Fruit fly (Drosophila melanogaster) whole organism, adult: ENCODE data around the gene CG16779.

ENCODE experiments used
- CG11617 ChIP-seq: fragments of 200-800 bp; sonication (Bioruptor generic); optimal IDR thresholded peaks from 2 replicates; lab custom pipeline; 2017; ENCODE audit warnings: mild to moderate bottlenecking, missing biosample characterization, missing genetic modification reagents, missing genetic modification characterization
- CG12768 ChIP-seq: fragments of 200-800 bp; sonication (Bioruptor generic); optimal IDR thresholded peaks from 2 replicates; lab custom pipeline; 2017; ENCODE audit warnings: missing biosample characterization, missing genetic modification characterization, mild to moderate bottlenecking, moderate library complexity, missing genetic modification reagents
- CG14711 ChIP-seq: fragments of 200-800 bp; sonication (Bioruptor generic); optimal IDR thresholded peaks from 2 replicates; lab custom pipeline; 2018; ENCODE audit warnings: missing biosample characterization, mild to moderate bottlenecking, missing genetic modification characterization, moderate library complexity
- CG1620 ChIP-seq: fragments of 200-800 bp; sonication (Bioruptor generic); optimal IDR thresholded peaks from 2 replicates; lab custom pipeline; 2016; ENCODE audit warnings: missing biosample characterization, missing genetic modification characterization
- CG33017 ChIP-seq: fragments of 200-800 bp; sonication (Bioruptor generic); optimal IDR thresholded peaks from 2 replicates; lab custom pipeline; 2018; ENCODE audit warnings: missing biosample characterization, mild to moderate bottlenecking, missing genetic modification characterization, moderate library complexity
- CG7045 ChIP-seq: fragments of 200-800 bp; sonication (Bioruptor generic); optimal IDR thresholded peaks from 2 replicates; lab custom pipeline; 2017; ENCODE audit warnings: missing biosample characterization, mild to moderate bottlenecking, missing genetic modification characterization
- CG7101 ChIP-seq: fragments of 200-800 bp; sonication (Bioruptor generic); optimal IDR thresholded peaks from 2 replicates; lab custom pipeline; 2018; ENCODE audit warnings: missing biosample characterization, mild to moderate bottlenecking, missing genetic modification characterization, moderate library complexity
- Crg-1 ChIP-seq: fragments of 200-800 bp; sonication (Bioruptor generic); optimal IDR thresholded peaks from 2 replicates; lab custom pipeline; 2016; ENCODE audit warnings: missing biosample characterization, missing genetic modification characterization
- Hr96 ChIP-seq: fragments of 200-800 bp; sonication (Bioruptor generic); optimal IDR thresholded peaks from 2 replicates; lab custom pipeline; 2016; ENCODE audit warnings: missing biosample characterization, missing genetic modification characterization
- cic ChIP-seq: fragments of 200-800 bp; sonication (Bioruptor generic); optimal IDR thresholded peaks from 2 replicates; lab custom pipeline; 2017; ENCODE audit warnings: missing biosample characterization, mild to moderate bottlenecking, missing genetic modification characterization, moderate library complexity
- cnc ChIP-seq, 2 experiments: fragments of >200 bp; optimal IDR thresholded peaks; 2 replicates each; lab custom pipeline; 2017
- toe ChIP-seq: fragments of 200-800 bp; sonication (Bioruptor generic); optimal IDR thresholded peaks from 2 replicates; lab custom pipeline; 2016; ENCODE audit warnings: missing biosample characterization, missing genetic modification characterization

DNA sequence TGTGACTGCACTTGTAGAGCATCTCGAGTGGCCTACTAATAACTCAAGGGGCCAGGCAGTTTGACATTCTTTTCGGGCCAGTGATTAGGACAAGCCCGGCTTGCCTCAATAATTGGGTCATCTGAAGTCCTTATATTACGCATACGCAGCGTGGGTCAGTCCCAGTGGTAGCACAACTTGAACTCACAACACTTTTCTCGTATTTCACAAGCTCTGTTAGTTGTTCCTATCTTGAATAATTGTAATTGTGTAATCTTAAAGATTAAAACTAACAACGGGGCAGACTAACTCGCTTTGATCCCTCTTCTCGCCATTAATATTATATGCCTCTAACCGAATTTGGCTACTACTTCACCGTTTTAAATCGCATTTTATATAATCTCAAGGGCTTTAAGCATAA, 57.6 kb downstream of the CG16779 start:
- TF ChIP-seq CG12768 (no peak), cnc (optimal IDR thresholded peaks at IDR 0.05; lab: Kevin White, UChicago) (no peak), cic (GFP tag; lab: Kevin White, UChicago) (no peak), toe (GFP tag; lab: Kevin White, UChicago) (no peak), CG33017 (tag; lab: Kevin White, UChicago) (no peak), CG7045 (no peak), CG11617 (GFP tag; lab: Kevin White, UChicago) (no peak), CG14711 (tag; lab: Kevin White, UChicago) (no peak), CG1620 (GFP tag; lab: Kevin White, UChicago) (no peak), Hr96 (GFP tag; lab: Kevin White, UChicago) (no peak), Crg-1 (no peak), CG7101 (tag; lab: Kevin White, UChicago) (no peak)
